Worm (Caenorhabditis elegans) whole organism, dauer: ENCODE results near the gene nhr-51.
"Not testable (repeated sequence)": the region's sequence is repeated elsewhere in the genome, so short reads cannot be mapped to it uniquely, and the experiment has no call there.

Experiments used
- unc-62 ChIP-seq: sonication (generic microtip); optimal IDR thresholded peaks from 2 replicates; lab custom pipeline; 2017; ENCODE audit warnings: missing biosample characterization, missing genetic modification reagents, missing genetic modification characterization

nhr-51 gene

DNA sequence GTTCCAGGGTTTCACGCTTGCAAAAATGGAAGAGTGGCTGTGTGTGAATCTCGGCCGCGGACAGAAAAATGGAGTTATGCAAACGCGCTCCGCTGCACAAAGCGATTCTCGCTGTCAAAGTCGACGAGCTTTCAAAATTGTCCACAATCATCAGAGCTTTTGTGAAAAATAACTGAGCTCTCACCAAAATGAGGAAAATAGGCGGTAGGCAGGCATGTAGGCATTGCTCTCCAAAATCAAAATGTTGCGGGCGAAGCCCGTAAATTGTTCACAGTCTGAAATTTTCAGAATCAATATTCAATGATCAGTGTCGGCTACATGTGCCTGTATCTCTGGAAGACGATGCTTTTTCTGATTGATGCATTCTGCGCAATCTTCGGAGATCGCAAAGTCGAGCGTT lies 4.9 kb upstream of the nhr-51 start, which contains the start of gene K06B4.4:
TSS of gene K06B4.4 (plus strand) at position 301 of the 400 bp plus-strand sequence.
- no peak for TF ChIP-seq unc-62 (GFP tag; lab: Kevin White, UChicago)

DNA sequence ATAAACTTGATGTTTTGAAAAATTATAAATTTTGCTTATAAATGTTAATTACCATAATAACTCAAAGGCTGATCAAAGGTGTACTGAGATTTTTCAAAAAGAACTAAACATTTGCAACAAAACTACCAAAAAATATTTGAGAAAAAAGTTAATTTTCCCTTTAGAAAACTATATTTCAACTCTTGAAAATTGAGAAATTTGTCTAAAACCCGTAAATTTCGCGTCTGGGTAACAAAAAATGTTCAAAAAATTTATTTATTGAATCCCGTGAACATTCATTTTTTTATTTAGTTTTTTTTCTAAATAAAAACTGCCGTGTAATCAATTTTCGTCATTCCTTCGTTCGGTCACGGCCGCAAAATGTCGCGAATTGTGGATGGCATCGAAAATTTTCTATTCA lies 3.7 kb upstream of the nhr-51 start, which contains the start of gene K06B4.15:
TSS of gene K06B4.15 (plus strand) at position 301 of the 400 bp plus-strand sequence.
- TF ChIP-seq unc-62 (GFP tag; lab: Kevin White, UChicago): not testable (repeated sequence)

DNA sequence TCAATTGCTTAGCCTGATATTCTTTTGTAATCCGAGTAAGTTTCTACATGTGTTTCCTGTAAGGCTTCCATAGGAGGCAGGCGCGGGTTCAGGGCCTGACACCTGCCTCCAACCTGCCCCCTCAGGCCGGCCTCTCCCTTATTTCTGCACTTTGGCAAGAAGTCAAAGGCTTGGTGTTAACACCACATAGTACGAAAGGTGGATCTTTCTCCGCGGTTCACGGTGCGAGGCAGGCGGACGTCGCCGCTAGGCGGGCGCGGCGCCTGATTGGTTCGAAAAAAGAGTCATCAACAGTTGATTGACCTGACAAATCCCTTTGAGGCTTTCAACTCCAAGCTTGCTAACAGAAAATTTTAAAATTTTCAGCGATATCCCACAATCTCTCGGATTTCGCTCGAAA lies 1.1 kb downstream of the nhr-51 start:
- no peak for TF ChIP-seq unc-62 (GFP tag; lab: Kevin White, UChicago)

DNA sequence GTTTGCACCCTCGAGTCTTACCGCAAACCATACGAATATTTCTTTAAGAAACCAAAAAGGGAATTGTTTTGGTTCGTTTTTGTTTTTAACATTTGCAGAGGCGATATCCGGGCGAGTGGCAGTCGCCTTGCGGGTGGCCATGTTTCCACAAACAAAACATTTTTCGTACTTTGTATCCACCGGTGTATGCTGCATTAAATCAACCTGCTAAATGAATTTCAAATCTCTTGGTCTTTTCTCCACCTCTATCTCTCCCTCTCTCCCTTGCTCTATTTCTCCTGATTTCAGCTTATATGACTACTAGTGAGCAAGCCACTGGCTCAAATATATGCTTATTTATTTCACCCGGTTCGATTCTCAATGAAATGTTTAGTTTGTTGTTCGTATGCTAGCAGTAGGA lies 3.4 kb downstream of the nhr-51 start, which contains the start of gene nhr-52:
TSS of gene nhr-52 (plus strand) at position 301 of the 400 bp plus-strand sequence.
- TF ChIP-seq unc-62 (GFP tag; lab: Kevin White, UChicago): no peak

DNA sequence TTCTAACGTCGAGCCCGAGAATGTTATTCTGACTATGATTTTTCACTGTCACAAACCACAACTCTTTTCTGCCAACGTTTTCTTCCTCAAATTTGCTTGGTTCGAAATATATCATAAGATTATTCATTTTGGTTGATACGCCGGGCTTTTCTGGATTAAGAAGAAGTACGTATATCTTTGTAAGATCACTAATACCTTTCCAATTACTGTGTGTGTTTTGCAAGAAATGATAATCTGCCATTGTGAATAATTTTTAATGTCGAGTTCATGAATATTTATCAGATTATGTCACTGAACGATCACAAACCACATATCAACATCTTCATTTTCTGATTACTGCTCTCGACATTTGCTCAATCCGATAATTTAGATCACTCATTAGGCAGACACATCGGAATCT lies 11.8 kb downstream of the nhr-51 start, which contains the start of gene nhr-196:
TSS of gene nhr-196 (plus strand) at position 118 of the 400 bp plus-strand sequence.
- TF ChIP-seq unc-62 (GFP tag; lab: Kevin White, UChicago): no peak

DNA sequence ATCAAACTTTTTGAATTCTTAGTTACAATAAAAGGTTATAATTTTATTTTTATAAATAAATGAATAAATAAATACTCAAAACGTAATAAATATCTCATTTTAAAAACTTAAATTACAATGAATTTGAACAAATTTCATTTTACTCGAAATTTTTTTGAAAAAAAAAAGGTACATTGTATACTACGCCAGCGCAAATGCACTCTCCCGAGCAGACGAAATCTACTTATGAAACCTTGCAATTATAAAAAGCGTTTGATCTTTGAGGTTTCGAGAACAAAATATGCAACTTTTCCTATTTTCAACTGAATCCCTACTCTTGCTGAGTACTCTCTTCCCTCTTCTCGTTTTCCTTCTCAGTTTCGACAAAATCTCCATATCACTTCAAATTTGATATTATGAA lies 13.9 kb downstream of the nhr-51 start, which contains the start of gene nhr-197:
TSS of gene nhr-197 (plus strand) at position 301 of the 400 bp plus-strand sequence.
- no peak for TF ChIP-seq unc-62 (GFP tag; lab: Kevin White, UChicago)

DNA sequence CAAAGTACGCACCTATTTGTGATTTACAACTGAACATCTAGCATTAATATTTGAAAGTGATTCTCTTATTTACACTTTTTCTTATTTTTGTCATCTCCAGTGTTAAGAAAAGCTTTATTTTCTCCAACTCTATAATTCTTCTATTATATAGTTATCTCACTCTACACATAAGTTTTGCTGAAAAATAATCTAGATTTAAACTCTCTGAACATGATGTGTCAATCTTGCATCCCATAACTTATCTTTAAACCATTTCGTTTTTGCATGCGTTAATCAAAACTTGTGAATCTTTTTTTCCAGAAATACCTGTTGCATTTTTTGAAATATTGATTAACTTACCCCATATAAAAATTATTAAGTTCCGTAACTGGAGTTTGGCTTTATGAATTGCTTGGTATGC lies 16.1 kb downstream of the nhr-51 start, which contains the start of gene nhr-268:
TSS of gene nhr-268 (plus strand) at position 301 of the 400 bp plus-strand sequence.
- TF ChIP-seq unc-62 (GFP tag; lab: Kevin White, UChicago): no peak

DNA sequence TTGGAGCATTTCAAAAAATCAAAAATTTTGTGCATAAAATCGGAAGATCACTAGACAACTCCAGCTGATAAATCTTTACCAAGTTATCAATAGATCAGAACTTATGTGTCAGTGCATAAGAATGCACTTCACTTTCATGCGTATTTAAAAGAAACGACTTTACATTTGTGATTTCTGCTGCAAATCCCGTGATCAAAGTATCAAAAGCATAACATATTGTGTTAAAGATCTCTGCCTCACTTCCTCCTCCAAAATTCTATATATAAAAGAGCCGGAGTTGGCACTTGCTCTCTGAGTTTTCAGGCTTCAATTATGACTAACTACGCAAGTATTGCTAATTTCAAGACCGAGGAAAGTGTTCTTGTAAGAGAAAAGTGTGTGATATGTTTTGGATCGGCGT lies 19.9 kb downstream of the nhr-51 start, which contains the start of gene nhr-198:
TSS of gene nhr-198 (plus strand) at position 313 of the 400 bp plus-strand sequence.
- no peak for TF ChIP-seq unc-62 (GFP tag; lab: Kevin White, UChicago)

DNA sequence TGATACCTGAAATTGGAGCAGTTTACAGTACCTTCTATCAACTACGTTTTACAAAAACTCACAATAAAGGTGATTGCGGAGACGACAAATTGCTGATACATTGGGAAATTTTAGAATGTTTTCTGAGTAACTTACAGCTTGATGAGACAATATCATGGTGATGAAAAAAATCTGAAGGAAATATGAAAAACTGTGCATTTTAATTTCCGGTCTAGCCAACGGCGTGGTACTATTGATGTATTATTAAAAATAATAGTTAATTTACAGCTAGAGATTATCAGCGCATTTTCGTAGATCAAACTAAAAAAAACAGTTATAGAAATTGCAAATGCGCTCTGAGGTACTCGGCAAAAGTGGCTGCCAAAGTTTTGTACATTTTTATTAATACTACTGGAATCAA lies 24.3 kb downstream of the nhr-51 start, which contains the start of gene srx-29:
TSS of gene srx-29 (minus strand) at position 101 of the 400 bp plus-strand sequence.
- no peak for TF ChIP-seq unc-62 (GFP tag; lab: Kevin White, UChicago)

DNA sequence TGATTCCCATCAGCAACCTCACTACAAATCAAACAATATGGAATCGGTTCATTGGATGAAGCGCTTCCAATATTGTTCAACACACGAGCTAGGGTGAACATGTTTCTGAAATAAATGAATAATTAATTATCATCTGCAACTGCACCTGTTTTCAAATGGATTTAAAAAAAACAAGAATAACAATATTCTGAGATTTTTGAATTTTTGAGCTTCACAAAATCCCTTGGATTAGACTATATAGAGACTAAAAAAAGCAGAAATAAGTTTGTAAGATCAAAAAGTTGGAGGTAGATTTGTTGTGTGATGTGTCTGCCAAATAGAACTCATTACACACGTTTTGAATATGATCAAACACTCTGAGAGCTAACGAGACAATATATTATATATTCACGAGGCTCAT lies 26.0 kb downstream of the nhr-51 start, which contains the start of gene nhr-199:
TSS of gene nhr-199 (minus strand) at position 101 of the 400 bp plus-strand sequence.
- TF ChIP-seq unc-62 (GFP tag; lab: Kevin White, UChicago): no peak

DNA sequence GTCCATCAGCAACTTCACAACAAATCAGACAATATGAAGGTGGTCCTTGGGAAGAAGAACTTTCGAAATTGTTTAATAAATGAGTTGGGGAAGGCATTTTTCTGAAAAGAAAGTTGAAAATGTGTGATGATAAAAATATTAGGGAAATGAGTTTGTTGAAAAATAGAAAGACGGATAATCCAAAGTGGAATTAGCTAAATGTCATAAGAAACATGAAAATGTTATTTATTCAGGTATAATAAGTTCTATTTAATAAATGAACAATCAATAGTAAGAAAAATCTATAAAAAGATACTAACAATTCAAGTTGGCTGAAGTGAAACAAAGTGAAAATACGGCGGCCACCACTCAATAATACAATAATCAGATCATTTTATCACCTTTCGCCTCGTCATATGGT lies 28.5 kb downstream of the nhr-51 start, which contains the start of gene nhr-53:
TSS of gene nhr-53 (minus strand) at position 101 of the 400 bp plus-strand sequence.
- TF ChIP-seq unc-62 (GFP tag; lab: Kevin White, UChicago): no peak

DNA sequence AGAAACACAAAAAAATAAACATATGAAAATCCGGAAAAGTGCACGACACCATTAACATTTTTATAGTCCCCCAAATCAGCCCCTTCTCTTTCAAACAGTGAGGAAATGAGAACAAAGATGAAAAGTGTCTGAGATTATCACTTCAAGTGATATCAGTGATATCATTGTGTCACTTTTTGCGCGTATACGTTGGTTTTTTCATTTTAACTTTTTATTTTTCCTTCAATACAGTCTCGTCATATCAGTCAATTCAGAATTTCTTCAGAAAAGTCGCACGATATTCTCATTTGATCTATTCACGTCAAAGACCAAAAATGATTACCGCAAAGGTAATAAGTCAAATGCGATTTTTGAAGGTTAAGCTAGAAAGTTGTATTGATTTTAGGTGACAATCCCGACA lies 30.9 kb downstream of the nhr-51 start, which contains the start of gene twk-34:
TSS of gene twk-34 (plus strand) at position 216 of the 400 bp plus-strand sequence.
- no peak for TF ChIP-seq unc-62 (GFP tag; lab: Kevin White, UChicago)

DNA sequence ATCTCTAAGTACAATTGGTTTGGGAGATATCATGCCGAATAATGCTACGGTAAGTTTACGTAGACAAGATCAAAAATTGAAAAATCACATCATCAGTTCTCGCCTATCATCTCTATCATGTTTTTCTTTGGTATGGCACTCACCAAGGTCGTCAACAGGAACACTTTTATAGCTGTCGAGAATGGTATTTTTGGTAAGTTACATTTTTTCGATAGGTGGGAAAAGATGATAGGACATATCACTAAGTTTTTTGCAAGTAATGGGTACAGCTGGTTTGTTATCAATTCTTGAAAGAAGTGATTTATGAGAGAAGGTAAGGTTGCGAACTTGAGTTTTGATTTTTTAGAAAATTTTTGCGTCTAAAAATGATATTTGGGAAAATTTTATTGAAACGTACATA lies 34.2 kb downstream of the nhr-51 start:
- TF ChIP-seq unc-62 (GFP tag; lab: Kevin White, UChicago): no peak

DNA sequence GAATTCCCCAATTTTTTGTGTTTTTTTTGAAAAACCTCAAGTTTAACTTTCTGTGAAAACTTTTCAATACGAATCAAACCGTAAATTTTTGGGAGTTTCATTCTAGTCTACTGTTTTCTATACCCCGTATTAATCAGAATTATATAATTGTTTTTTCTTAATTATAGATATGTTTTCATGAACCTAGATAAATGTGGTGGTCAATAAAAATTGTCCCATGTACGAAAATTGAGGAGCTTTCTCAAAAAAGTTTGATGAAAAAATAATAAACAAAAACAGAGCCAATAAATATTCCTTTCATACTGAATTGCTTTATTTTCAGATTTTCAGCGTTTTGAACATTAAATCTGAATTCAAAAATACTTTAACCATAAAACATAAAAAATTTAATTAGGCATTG lies 36.6 kb downstream of the nhr-51 start, which contains the start of gene Y6E2A.1:
TSS of gene Y6E2A.1 (minus strand) at position 101 of the 400 bp plus-strand sequence.
- TF ChIP-seq unc-62 (GFP tag; lab: Kevin White, UChicago): no peak

DNA sequence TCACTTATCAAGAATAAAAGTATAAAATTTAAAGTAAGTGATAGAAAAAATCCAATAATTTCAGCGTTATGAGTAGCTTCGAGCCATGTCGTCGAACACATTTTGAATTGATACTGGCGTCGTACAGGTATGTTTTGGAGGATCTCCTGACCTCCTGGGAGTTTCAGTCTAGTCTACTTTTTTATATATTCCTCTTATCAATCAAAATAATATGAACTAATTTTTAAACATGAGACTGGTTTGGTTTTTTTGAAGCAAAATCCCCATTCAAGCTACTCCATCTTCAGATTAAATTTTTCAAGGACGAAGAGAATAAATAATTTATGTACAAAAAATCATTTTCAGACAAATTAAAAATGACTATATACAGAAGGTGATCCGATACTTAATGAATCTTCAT lies 38.1 kb downstream of the nhr-51 start, which contains the start of gene str-101:
TSS of gene str-101 (minus strand) at position 101 of the 400 bp plus-strand sequence.
- no peak for TF ChIP-seq unc-62 (GFP tag; lab: Kevin White, UChicago)

DNA sequence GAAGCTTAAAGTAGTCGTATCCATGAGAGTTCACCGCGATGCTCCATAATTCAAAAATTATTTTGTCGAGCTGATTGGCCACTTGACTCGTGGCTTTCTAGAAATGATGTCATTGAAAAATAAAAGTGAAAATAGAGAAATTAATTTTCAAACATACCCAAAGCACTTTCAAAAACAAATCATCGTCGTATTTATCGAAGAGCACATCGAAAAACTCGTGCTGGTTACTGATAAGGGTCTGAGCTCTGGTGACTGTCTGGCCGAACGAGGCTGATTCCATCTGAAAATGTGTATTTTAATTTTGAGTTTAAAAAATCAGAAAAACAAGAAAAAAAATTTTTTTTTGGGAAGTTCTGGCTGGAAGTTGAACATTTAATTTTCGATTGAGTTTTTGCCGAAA lies 38.6 kb downstream of the nhr-51 start:
- no peak for TF ChIP-seq unc-62 (GFP tag; lab: Kevin White, UChicago)

DNA sequence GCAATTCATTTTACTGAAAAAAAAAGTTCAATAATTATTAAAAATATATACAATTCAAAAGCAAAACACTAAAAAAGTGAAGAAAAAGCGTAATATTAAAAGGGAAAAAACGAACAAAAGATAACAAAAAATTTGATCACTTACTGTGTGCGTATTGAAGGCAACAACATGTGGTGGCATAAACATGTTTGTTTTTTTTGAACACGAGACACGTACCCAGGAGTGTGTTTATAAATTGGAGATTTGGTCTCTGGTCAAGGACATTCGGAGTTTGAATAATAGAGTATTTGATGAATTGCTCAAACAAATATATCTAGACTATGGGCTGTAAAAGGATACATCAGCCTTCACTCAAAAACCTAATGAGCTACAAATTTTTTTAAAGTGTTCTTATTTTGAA lies 41.8 kb downstream of the nhr-51 start:
- TF ChIP-seq unc-62 (GFP tag; lab: Kevin White, UChicago): no peak
